Worm (Caenorhabditis elegans) whole organism, L4/young adult: Measurements from ENCODE around the gene F09G2.2.

ENCODE experiments used
- W03F9.2 ChIP-seq: fragments of 150-350 bp; optimal IDR thresholded peaks from 2 replicates; lab custom pipeline; 2014; ENCODE audit warnings: missing biosample characterization, missing genetic modification characterization
- him-1 ChIP-seq: sonication (generic microtip); optimal IDR thresholded peaks from 2 replicates; lab custom pipeline; 2016; ENCODE audit warnings: missing genotype, missing genetic modification reagents, missing genetic modification characterization, missing compliant biosample characterization

DNA sequence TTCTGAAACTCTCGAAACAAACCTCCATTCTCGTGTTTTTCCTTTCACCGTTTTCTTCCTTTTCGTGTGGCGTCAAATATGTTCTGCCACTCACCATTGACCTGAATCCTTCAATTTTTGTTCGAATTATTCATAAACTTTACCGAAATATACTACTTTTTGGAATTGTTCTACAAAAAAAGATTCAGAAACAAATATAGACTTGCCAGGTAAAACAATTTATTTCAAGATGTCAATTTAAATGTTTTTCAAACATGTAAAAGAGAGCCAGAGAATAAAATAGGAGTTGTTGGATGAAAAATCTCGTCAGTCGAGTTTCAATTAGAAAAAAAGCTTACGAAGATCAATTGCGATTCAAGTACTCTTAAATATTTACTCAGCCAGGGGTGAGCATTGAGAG, 3.2 kb upstream of the F09G2.2 start, which contains the start of gene F09G2.8:
- TF ChIP-seq him-1 (no peak), W03F9.2 (no peak)
